Fruit fly (Drosophila melanogaster): ENCODE measurements around the gene kmr.
A peak's percentile ranks its signal among the peaks of the same experiment; 100 is the strongest.

Gene kmr

dm6 chr3R:13802057-13802817 is 87.2 kb downstream of the kmr start (continued):
- no peak for TF ChIP-seq Dfd (GFP tag; optimal IDR thresholded peaks at IDR 0.05)
- no peak for TF ChIP-seq Mrtf (GFP tag; IDR thresholded peaks at IDR 0.05)
- no peak for TF ChIP-seq hbn (GFP tag; IDR thresholded peaks at IDR 0.05; ENCODE audit: partially characterized antibody)
- TF ChIP-seq CG10543 (GFP tag; optimal IDR thresholded peaks at IDR 0.05), result peak; percentile 44
- no peak for TF ChIP-seq hkb (optimal IDR thresholded peaks at IDR 0.05)
- TF ChIP-seq hkb (GFP tag; IDR thresholded peaks at IDR 0.05), result no peak
- TF ChIP-seq CG4854 (GFP tag; optimal IDR thresholded peaks at IDR 0.05), result no peak
- TF ChIP-seq BtbVII (GFP tag; optimal IDR thresholded peaks at IDR 0.05), result no peak
- TF ChIP-seq ab (GFP tag; optimal IDR thresholded peaks at IDR 0.05), result no peak
- no peak for TF ChIP-seq ewg (GFP tag; optimal IDR thresholded peaks at IDR 0.05)
- no peak for TF ChIP-seq tll (GFP tag; optimal IDR thresholded peaks at IDR 0.05)
- no peak for TF ChIP-seq Ssrp (tag; optimal IDR thresholded peaks at IDR 0.05)
- no peak for TF ChIP-seq run (tag; optimal IDR thresholded peaks at IDR 0.05)
- TF ChIP-seq CG33213 (GFP tag; optimal IDR thresholded peaks at IDR 0.05), result no peak
- TF ChIP-seq CG7928 (GFP tag; optimal IDR thresholded peaks at IDR 0.05), result no peak
- peak; percentile 25 for TF ChIP-seq CG6813 (GFP tag; optimal IDR thresholded peaks at IDR 0.05)
- TF ChIP-seq mirr (GFP tag; optimal IDR thresholded peaks at IDR 0.05), result peak; percentile 50
- TF ChIP-seq Rfx (GFP tag; IDR thresholded peaks at IDR 0.05), result peak; percentile 35; the same call in 1 of the 2 replicates
- no peak for TF ChIP-seq aop (GFP tag; IDR thresholded peaks at IDR 0.05)
- TF ChIP-seq CG4820 (GFP tag; optimal IDR thresholded peaks at IDR 0.05), result no peak
- TF ChIP-seq D19B (GFP tag; optimal IDR thresholded peaks at IDR 0.05), result no peak
- no peak for TF ChIP-seq CG12659 (GFP tag; optimal IDR thresholded peaks at IDR 0.05)
- no peak for TF ChIP-seq hb (GFP tag; IDR thresholded peaks at IDR 0.05; ENCODE audit: partially characterized antibody)
- no peak for TF ChIP-seq sens-2 (GFP tag; IDR thresholded peaks at IDR 0.05)
- TF ChIP-seq CG3995 (GFP tag; optimal IDR thresholded peaks at IDR 0.05), result no peak
- TF ChIP-seq Aef1 (GFP tag; IDR thresholded peaks at IDR 0.05), result no peak
- no peak for TF ChIP-seq CG11560 (tag; IDR thresholded peaks at IDR 0.05)
- TF ChIP-seq chn (GFP tag; optimal IDR thresholded peaks at IDR 0.05), result no peak
- no peak for TF ChIP-seq fd96Cb (tag; optimal IDR thresholded peaks at IDR 0.05)
- TF ChIP-seq CG7786 (GFP tag; optimal IDR thresholded peaks at IDR 0.05), result no peak
- TF ChIP-seq inv (GFP tag; IDR thresholded peaks at IDR 0.05; ENCODE audit: partially characterized antibody), result no peak
- no peak for TF ChIP-seq CG4282 (GFP tag; optimal IDR thresholded peaks at IDR 0.05)
- no peak for TF ChIP-seq dmrt99B (tag; optimal IDR thresholded peaks at IDR 0.05)
- no peak for TF ChIP-seq Dref (GFP tag; IDR thresholded peaks at IDR 0.05)
- no peak for TF ChIP-seq C15 (GFP tag; IDR thresholded peaks at IDR 0.05)
- no peak for TF ChIP-seq zfh2 (GFP tag; optimal IDR thresholded peaks at IDR 0.05)
- TF ChIP-seq Adf1 (GFP tag; IDR thresholded peaks at IDR 0.05), result no peak
- TF ChIP-seq Gug (GFP tag; IDR thresholded peaks at IDR 0.05), result no peak
- TF ChIP-seq Side (GFP tag; optimal IDR thresholded peaks at IDR 0.05), result no peak
- no peak for TF ChIP-seq Hey (tag; optimal IDR thresholded peaks at IDR 0.05)
- TF ChIP-seq Taf1 (GFP tag; IDR thresholded peaks at IDR 0.05), result no peak
- TF ChIP-seq Dip2 (GFP tag; IDR thresholded peaks at IDR 0.05), result no peak
- TF ChIP-seq HmgD (GFP tag; optimal IDR thresholded peaks at IDR 0.05), result no peak
- no peak for TF ChIP-seq bab2 (GFP tag; optimal IDR thresholded peaks at IDR 0.05)
- 0 out of 4 replicates have a peak, but pooled peaks have one; percentile 31 for TF ChIP-seq chinmo (GFP tag; IDR thresholded peaks at IDR 0.05; ENCODE audit: partially characterized antibody)
- peak; percentile 64 for TF ChIP-seq abd-A (tag; optimal IDR thresholded peaks at IDR 0.05)
- no peak for TF ChIP-seq CG9609 (GFP tag; optimal IDR thresholded peaks at IDR 0.05)
- peak; percentile 18 for TF ChIP-seq CG4328 (GFP tag; optimal IDR thresholded peaks at IDR 0.05)
- no peak for TF ChIP-seq CG16815 (GFP tag; optimal IDR thresholded peaks at IDR 0.05)
- TF ChIP-seq CG11723 (GFP tag; optimal IDR thresholded peaks at IDR 0.05), result no peak
